Fruit fly (Drosophila melanogaster) S2 (cell line): ENCODE data around the gene CG43163.

Experiments
- CG8478 ChIP-seq: fragments of >200 bp; optimal IDR thresholded peaks from 2 replicates; lab custom pipeline; 2018
- CTCF ChIP-seq, 2 experiments: fragments of >200 bp; optimal IDR thresholded peaks; 2 replicates each; lab custom pipeline; 2018

DNA sequence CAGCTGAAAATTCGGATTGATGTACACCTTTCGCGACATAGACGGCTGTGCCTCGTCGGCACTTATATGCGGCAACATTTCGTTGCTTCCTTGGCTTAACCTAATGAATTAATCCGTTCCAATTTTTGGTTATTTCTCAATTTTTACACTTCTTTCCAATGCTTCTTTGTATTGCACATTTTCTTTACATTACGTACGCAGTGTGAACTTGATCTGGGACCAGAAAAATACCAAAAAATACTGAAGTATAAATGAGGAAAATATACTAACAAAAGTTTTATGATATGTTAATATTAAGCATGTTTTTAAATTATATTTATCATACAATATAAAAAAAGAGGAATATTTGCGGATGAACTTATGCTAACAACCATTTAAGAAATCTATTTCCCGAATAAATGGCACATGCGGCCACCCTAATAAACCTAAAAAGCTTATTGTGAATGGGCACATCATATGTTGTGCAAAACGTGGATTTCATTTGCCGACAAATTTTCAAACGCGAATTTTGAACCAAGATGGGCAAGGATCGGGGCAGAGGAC, 2.7 kb upstream of the CG43163 start, which contains the start of the genes ZC3H3 and Pus7:
- TF ChIP-seq CG8478 (lab: Kevin White, UChicago) (no peak), CTCF (optimal IDR thresholded peaks at IDR 0.05; lab: Kevin White, UChicago) (no peak)
